Fruit fly (Drosophila melanogaster) whole organism, adult: Measurements from ENCODE around the gene CG6015.

Experiments used
- CG11617 ChIP-seq: fragments of 200-800 bp; sonication (Bioruptor generic); optimal IDR thresholded peaks from 2 replicates; lab custom pipeline; 2017; ENCODE audit warnings: mild to moderate bottlenecking, missing biosample characterization, missing genetic modification reagents, missing genetic modification characterization
- CG12768 ChIP-seq: fragments of 200-800 bp; sonication (Bioruptor generic); optimal IDR thresholded peaks from 2 replicates; lab custom pipeline; 2017; ENCODE audit warnings: missing biosample characterization, missing genetic modification characterization, mild to moderate bottlenecking, moderate library complexity, missing genetic modification reagents
- CG14711 ChIP-seq: fragments of 200-800 bp; sonication (Bioruptor generic); optimal IDR thresholded peaks from 2 replicates; lab custom pipeline; 2018; ENCODE audit warnings: missing biosample characterization, mild to moderate bottlenecking, missing genetic modification characterization, moderate library complexity
- CG1620 ChIP-seq: fragments of 200-800 bp; sonication (Bioruptor generic); optimal IDR thresholded peaks from 2 replicates; lab custom pipeline; 2016; ENCODE audit warnings: missing biosample characterization, missing genetic modification characterization
- CG33017 ChIP-seq: fragments of 200-800 bp; sonication (Bioruptor generic); optimal IDR thresholded peaks from 2 replicates; lab custom pipeline; 2018; ENCODE audit warnings: missing biosample characterization, mild to moderate bottlenecking, missing genetic modification characterization, moderate library complexity
- CG5204 ChIP-seq: fragments of 200-800 bp; sonication (Bioruptor generic); optimal IDR thresholded peaks from 2 replicates; lab custom pipeline; 2016; ENCODE audit warnings: missing biosample characterization, missing genetic modification characterization
- CG7045 ChIP-seq: fragments of 200-800 bp; sonication (Bioruptor generic); optimal IDR thresholded peaks from 2 replicates; lab custom pipeline; 2017; ENCODE audit warnings: missing biosample characterization, mild to moderate bottlenecking, missing genetic modification characterization
- CG7101 ChIP-seq: fragments of 200-800 bp; sonication (Bioruptor generic); optimal IDR thresholded peaks from 2 replicates; lab custom pipeline; 2018; ENCODE audit warnings: missing biosample characterization, mild to moderate bottlenecking, missing genetic modification characterization, moderate library complexity
- Clk ChIP-seq: fragments of 200-800 bp; sonication (Bioruptor generic); optimal IDR thresholded peaks from 2 replicates; lab custom pipeline; 2017; ENCODE audit warnings: missing biosample characterization, missing genetic modification characterization
- Crg-1 ChIP-seq: fragments of 200-800 bp; sonication (Bioruptor generic); optimal IDR thresholded peaks from 2 replicates; lab custom pipeline; 2016; ENCODE audit warnings: missing biosample characterization, missing genetic modification characterization
- Hr96 ChIP-seq: fragments of 200-800 bp; sonication (Bioruptor generic); optimal IDR thresholded peaks from 2 replicates; lab custom pipeline; 2016; ENCODE audit warnings: missing biosample characterization, missing genetic modification characterization
- Mnt ChIP-seq: fragments of 200-800 bp; sonication (Bioruptor generic); optimal IDR thresholded peaks from 2 replicates; lab custom pipeline; 2016; ENCODE audit warnings: missing biosample characterization, mild to moderate bottlenecking, missing genetic modification characterization
- bab1 ChIP-seq: fragments of 200-800 bp; sonication (Bioruptor generic); optimal IDR thresholded peaks from 3 replicates; lab custom pipeline; 2019; ENCODE audit warnings: missing biosample characterization, mild to moderate bottlenecking, missing genetic modification characterization, moderate library complexity
- cic ChIP-seq: fragments of 200-800 bp; sonication (Bioruptor generic); optimal IDR thresholded peaks from 2 replicates; lab custom pipeline; 2017; ENCODE audit warnings: missing biosample characterization, mild to moderate bottlenecking, missing genetic modification characterization, moderate library complexity
- cnc ChIP-seq, 2 experiments: fragments of >200 bp; optimal IDR thresholded peaks; 2 replicates each; lab custom pipeline; 2017
- kay ChIP-seq: fragments of 200-800 bp; sonication (Bioruptor generic); peaks from one replicate; lab custom pipeline; 2016; ENCODE audit warnings: missing biosample characterization, missing genetic modification characterization, borderline replicate concordance
- ovo ChIP-seq: fragments of 200-800 bp; sonication (Bioruptor generic); optimal IDR thresholded peaks from 2 replicates; lab custom pipeline; 2016; ENCODE audit warnings: missing biosample characterization, missing genetic modification characterization
- pad ChIP-seq: fragments of 200-800 bp; sonication (Bioruptor generic); optimal IDR thresholded peaks from 3 replicates; lab custom pipeline; 2017; ENCODE audit warnings: missing biosample characterization, missing genetic modification characterization, mild to moderate bottlenecking, moderate library complexity, missing genetic modification reagents
- tj ChIP-seq: fragments of 200-800 bp; sonication (Bioruptor generic); optimal IDR thresholded peaks from 3 replicates; lab custom pipeline; 2017; ENCODE audit warnings: missing biosample characterization, mild to moderate bottlenecking, missing genetic modification characterization, moderate library complexity
- toe ChIP-seq: fragments of 200-800 bp; sonication (Bioruptor generic); optimal IDR thresholded peaks from 2 replicates; lab custom pipeline; 2016; ENCODE audit warnings: missing biosample characterization, missing genetic modification characterization

Gene CG6015

dm6 chr3R:22040400-22040799 is 6.3 kb upstream of the CG6015 start:
- TF ChIP-seq toe (GFP tag; lab: Kevin White, UChicago): no peak
- TF ChIP-seq cic: no peak
- no peak for TF ChIP-seq CG5204 (GFP tag; lab: Kevin White, UChicago)
- TF ChIP-seq bab1 (GFP tag; lab: Kevin White, UChicago): no peak
- no peak for TF ChIP-seq CG11617 (GFP tag; lab: Kevin White, UChicago)
- no peak for TF ChIP-seq kay
- no peak for TF ChIP-seq CG1620 (GFP tag; lab: Kevin White, UChicago)
- no peak for TF ChIP-seq Mnt (GFP tag; lab: Kevin White, UChicago)
- no peak for TF ChIP-seq ovo (GFP tag; lab: Kevin White, UChicago)
- TF ChIP-seq Hr96 (GFP tag; lab: Kevin White, UChicago): no peak
- no peak for TF ChIP-seq Crg-1 (GFP tag; lab: Kevin White, UChicago)
- no peak for TF ChIP-seq tj (GFP tag; lab: Kevin White, UChicago)

dm6 chr3R:22039480-22039879 is 5.4 kb upstream of the CG6015 start:
- TF ChIP-seq bab1 (GFP tag; lab: Kevin White, UChicago): no peak
- no peak for TF ChIP-seq CG12768
- TF ChIP-seq CG1620 (GFP tag; lab: Kevin White, UChicago): no peak
- no peak for TF ChIP-seq CG14711
- TF ChIP-seq toe (GFP tag; lab: Kevin White, UChicago): no peak
- no peak for TF ChIP-seq pad (GFP tag; lab: Kevin White, UChicago)

dm6 chr3R:22035552-22035951 is 1.5 kb upstream of the CG6015 start:
- TF ChIP-seq Hr96 (GFP tag; lab: Kevin White, UChicago): no peak
- TF ChIP-seq Crg-1 (GFP tag; lab: Kevin White, UChicago): no peak
- TF ChIP-seq kay: no peak
- peak; percentile 41 for TF ChIP-seq bab1 (GFP tag; lab: Kevin White, UChicago)
- no peak for TF ChIP-seq Clk (GFP tag; lab: Kevin White, UChicago)
- no peak for TF ChIP-seq pad (GFP tag; lab: Kevin White, UChicago)
- no peak for TF ChIP-seq toe (GFP tag; lab: Kevin White, UChicago)
- peak; percentile 29 for TF ChIP-seq CG14711
- TF ChIP-seq CG12768: no peak
- peak; percentile 100 for TF ChIP-seq Mnt (GFP tag; lab: Kevin White, UChicago)
- no peak for TF ChIP-seq CG5204 (GFP tag; lab: Kevin White, UChicago)
- no peak for TF ChIP-seq CG7101 (tag; lab: Kevin White, UChicago)
- no peak for TF ChIP-seq cnc (optimal IDR thresholded peaks at IDR 0.05; lab: Kevin White, UChicago)
- no peak for TF ChIP-seq CG33017
- TF ChIP-seq ovo (GFP tag; lab: Kevin White, UChicago): no peak
- no peak for TF ChIP-seq tj (GFP tag; lab: Kevin White, UChicago)
- peak; percentile 15 for TF ChIP-seq cic
- TF ChIP-seq CG11617 (GFP tag; lab: Kevin White, UChicago): no peak
- TF ChIP-seq CG7045 (GFP tag; lab: Kevin White, UChicago): no peak
- TF ChIP-seq CG1620 (GFP tag; lab: Kevin White, UChicago): no peak

DNA sequence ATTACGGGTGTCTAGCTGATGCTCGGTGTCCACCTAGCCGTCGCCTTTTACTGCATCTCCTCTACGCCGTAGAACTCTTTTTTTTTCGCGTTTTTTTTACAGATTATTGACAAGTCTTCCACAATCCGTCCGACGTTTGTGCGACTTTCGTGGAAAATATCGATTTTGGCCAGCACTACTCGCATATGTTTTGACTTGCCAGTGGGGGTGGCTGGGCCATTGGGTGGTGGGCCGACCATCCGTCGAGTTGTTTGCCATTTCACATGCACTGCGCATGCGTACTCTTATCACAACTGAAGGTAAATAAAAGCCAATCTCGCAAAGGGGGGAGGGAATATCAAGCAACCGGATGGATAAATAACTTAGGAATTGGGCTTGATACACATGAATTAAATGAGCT is 2.3 kb downstream of the CG6015 start, which contains the start of gene CG13409:
TSS of gene CG13409 (minus strand) at position 163 of the 400 bp plus-strand sequence.
- TF ChIP-seq CG7045 (GFP tag; lab: Kevin White, UChicago) (no peak), Hr96 (GFP tag; lab: Kevin White, UChicago) (no peak), cic (no peak), ovo (GFP tag; lab: Kevin White, UChicago) (no peak), CG33017 (no peak), cnc (optimal IDR thresholded peaks at IDR 0.05; lab: Kevin White, UChicago) (no peak), kay (no peak), tj (GFP tag; lab: Kevin White, UChicago) (no peak), CG1620 (GFP tag; lab: Kevin White, UChicago) (no peak), CG5204 (GFP tag; lab: Kevin White, UChicago) (no peak)

- TF ChIP-seq Clk (GFP tag; lab: Kevin White, UChicago): no peak
- no peak for TF ChIP-seq Mnt (GFP tag; lab: Kevin White, UChicago)
- TF ChIP-seq CG7045 (GFP tag; lab: Kevin White, UChicago): no peak
- no peak for TF ChIP-seq ovo (GFP tag; lab: Kevin White, UChicago)
- TF ChIP-seq CG1620 (GFP tag; lab: Kevin White, UChicago): no peak
- no peak for TF ChIP-seq CG11617 (GFP tag; lab: Kevin White, UChicago)
- no peak for TF ChIP-seq tj (GFP tag; lab: Kevin White, UChicago)
- TF ChIP-seq Crg-1 (GFP tag; lab: Kevin White, UChicago): no peak
- no peak for TF ChIP-seq cnc (optimal IDR thresholded peaks at IDR 0.05; lab: Kevin White, UChicago)
- no peak for TF ChIP-seq CG14711
- TF ChIP-seq toe (GFP tag; lab: Kevin White, UChicago): no peak
- no peak for TF ChIP-seq CG5204 (GFP tag; lab: Kevin White, UChicago)
- no peak for TF ChIP-seq CG7101 (tag; lab: Kevin White, UChicago)
- TF ChIP-seq kay: no peak
- TF ChIP-seq Hr96 (GFP tag; lab: Kevin White, UChicago): no peak
- no peak for TF ChIP-seq CG33017
- no peak for TF ChIP-seq bab1 (GFP tag; lab: Kevin White, UChicago)
- no peak for TF ChIP-seq CG12768
- TF ChIP-seq pad (GFP tag; lab: Kevin White, UChicago): no peak
These were observed 6.4 kb downstream of the CG6015 start for dm6 chr3R:22027743-22028099.

DNA sequence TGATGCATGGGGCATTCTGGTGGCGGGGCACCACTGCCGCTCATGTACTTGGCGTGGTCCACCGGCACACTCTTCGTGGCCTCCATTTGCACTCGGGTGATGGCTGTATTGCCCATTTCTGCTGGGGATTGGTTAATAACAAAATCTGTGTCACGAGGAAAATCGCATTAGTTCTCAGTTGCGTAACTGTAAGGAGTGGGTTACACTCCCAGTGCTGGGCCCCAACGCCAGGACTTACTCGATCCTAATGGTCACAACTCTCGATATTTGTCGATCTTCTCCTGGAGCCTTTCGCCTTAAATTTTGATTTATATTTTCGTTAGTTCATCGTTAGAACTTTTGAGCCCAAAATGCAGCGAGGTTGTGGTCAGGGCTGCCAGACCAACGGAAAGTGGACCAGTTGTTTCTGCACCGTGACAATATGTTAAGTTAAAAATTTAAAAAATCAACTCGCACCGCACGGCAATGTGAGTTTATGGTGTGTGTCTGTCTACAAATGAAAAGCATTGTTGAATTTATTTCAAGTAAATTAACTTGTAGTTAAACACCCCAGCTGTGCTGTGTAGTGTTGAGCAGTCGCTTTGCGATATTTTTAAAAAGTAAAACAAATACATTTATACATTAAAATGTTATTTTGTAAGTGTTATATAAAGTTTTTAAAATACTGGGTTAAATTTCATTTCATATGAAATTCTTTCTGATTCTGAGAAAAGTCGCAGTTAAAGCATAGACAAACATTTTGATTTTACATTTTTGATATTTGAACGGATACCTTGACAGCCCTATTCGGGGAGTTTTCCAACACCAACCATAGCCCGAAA is 7.0 kb downstream of the CG6015 start, which contains the start of the genes Cchl and ND-42:
TSS of gene Cchl (minus strand) at position 559 of the 821 bp plus-strand sequence.
TSS of gene ND-42 (plus strand) at position 788 of the 821 bp plus-strand sequence.
- TF ChIP-seq CG7101 (tag; lab: Kevin White, UChicago) (peak; percentile 91), CG7045 (GFP tag; lab: Kevin White, UChicago) (peak; percentile 84), Mnt (GFP tag; lab: Kevin White, UChicago) (peak; percentile 82), cic (peak; percentile 47), CG5204 (GFP tag; lab: Kevin White, UChicago) (no peak), CG14711 (peak; percentile 93), pad (GFP tag; lab: Kevin White, UChicago) (peak; percentile 84), bab1 (GFP tag; lab: Kevin White, UChicago) (peak; percentile 84), toe (GFP tag; lab: Kevin White, UChicago) (no peak), tj (GFP tag; lab: Kevin White, UChicago) (peak; percentile 63), cnc (optimal IDR thresholded peaks at IDR 0.05; lab: Kevin White, UChicago) (no peak), CG11617 (GFP tag; lab: Kevin White, UChicago) (peak; percentile 94), Clk (GFP tag; lab: Kevin White, UChicago) (peak; percentile 57), CG33017 (peak; percentile 81), kay (no peak), CG1620 (GFP tag; lab: Kevin White, UChicago) (peak; percentile 88), Crg-1 (GFP tag; lab: Kevin White, UChicago) (peak; percentile 91), ovo (GFP tag; lab: Kevin White, UChicago) (peak; percentile 69), Hr96 (GFP tag; lab: Kevin White, UChicago) (no peak), CG12768 (peak; percentile 93)
